Fruit fly (Drosophila melanogaster) whole organism, embryonic: ENCODE data around the gene CG15362.
A peak's percentile ranks its signal among the peaks of the same experiment; 100 is the strongest.

Source experiments
- ATbp ChIP-seq: fragments of 200-800 bp; sonication (Bioruptor generic); optimal IDR thresholded peaks from 2 replicates; lab custom pipeline; 2017; ENCODE audit warnings: missing biosample characterization, mild to moderate bottlenecking, missing genetic modification characterization, missing genetic modification reagents
- B-H1 ChIP-seq: fragments of 200-800 bp; sonication (Bioruptor generic); IDR thresholded peaks from 3 replicates; pipeline ENCODE4 v1.3.6; 2022; ENCODE audit warnings: missing biosample characterization, missing genetic modification characterization
- B-H2 ChIP-seq: fragments of 200-800 bp; sonication (Bioruptor generic); optimal IDR thresholded peaks from 2 replicates; lab custom pipeline; 2018; ENCODE audit warnings: missing biosample characterization, mild to moderate bottlenecking, missing genetic modification characterization
- Bdp1 ChIP-seq: fragments of 200-800 bp; sonication (Bioruptor generic); optimal IDR thresholded peaks from 3 replicates; lab custom pipeline; 2016; ENCODE audit warnings: missing biosample characterization, missing genetic modification characterization
- Bgb ChIP-seq: fragments of 200-800 bp; sonication (Bioruptor generic); IDR thresholded peaks from 2 replicates; pipeline ENCODE4 v1.3.6; 2022; ENCODE audit warnings: missing biosample characterization, missing genetic modification characterization; ENCODE audit not compliant: partially characterized antibody
- CG14014 ChIP-seq: fragments of 200-800 bp; sonication (Bioruptor generic); IDR thresholded peaks from 2 replicates; pipeline ENCODE4 v1.3.6; 2022; ENCODE audit warnings: missing biosample characterization, missing genetic modification characterization
- CG14860 ChIP-seq: fragments of 200-800 bp; sonication (Bioruptor generic); IDR thresholded peaks from 3 replicates; pipeline ENCODE4 v1.3.6; 2022; ENCODE audit warnings: missing biosample characterization, missing genetic modification characterization; ENCODE audit not compliant: partially characterized antibody
- CG16813 ChIP-seq: fragments of 200-800 bp; sonication (Bioruptor generic); IDR thresholded peaks from 3 replicates; pipeline ENCODE4 v1.3.6; 2022; ENCODE audit warnings: missing biosample characterization, missing genetic modification characterization; ENCODE audit not compliant: partially characterized antibody
- CG31441 ChIP-seq: fragments of 200-800 bp; sonication (Bioruptor generic); IDR thresholded peaks from 2 replicates; pipeline ENCODE4 v1.3.6; 2022; ENCODE audit warnings: missing biosample characterization, missing genetic modification characterization
- CG34224 ChIP-seq: fragments of 200-800 bp; sonication (Bioruptor generic); IDR thresholded peaks from 3 replicates; pipeline ENCODE4 v1.3.6; 2022; ENCODE audit warnings: missing biosample characterization, missing genetic modification characterization; ENCODE audit not compliant: partially characterized antibody
- CG6791 ChIP-seq: fragments of 200-800 bp; sonication (Bioruptor generic); IDR thresholded peaks from 3 replicates; pipeline ENCODE4 v1.3.6; 2022; ENCODE audit warnings: missing biosample characterization, missing genetic modification characterization; ENCODE audit not compliant: partially characterized antibody
- CG7786 ChIP-seq: fragments of 200-800 bp; sonication (Bioruptor generic); optimal IDR thresholded peaks from 2 replicates; lab custom pipeline; 2016; ENCODE audit warnings: missing biosample characterization, missing genetic modification characterization
- CG8089 ChIP-seq: fragments of 200-800 bp; sonication (Bioruptor generic); optimal IDR thresholded peaks from 3 replicates; lab custom pipeline; 2016; ENCODE audit warnings: missing biosample characterization, missing genetic modification characterization
- CG8388 ChIP-seq: fragments of 200-800 bp; sonication (Bioruptor generic); optimal IDR thresholded peaks from 2 replicates; lab custom pipeline; 2019; ENCODE audit warnings: missing biosample characterization, mild to moderate bottlenecking, missing genetic modification characterization, moderate library complexity
- CoRest ChIP-seq: fragments of 200-800 bp; sonication (Bioruptor generic); optimal IDR thresholded peaks from 3 replicates; lab custom pipeline; 2018; ENCODE audit warnings: missing biosample characterization, mild to moderate bottlenecking, missing genetic modification characterization, moderate library complexity
- CrebB ChIP-seq: fragments of 200-800 bp; sonication (Bioruptor generic); optimal IDR thresholded peaks from 3 replicates; lab custom pipeline; 2018; ENCODE audit warnings: missing biosample characterization, mild to moderate bottlenecking, missing genetic modification characterization
- HLH4C ChIP-seq: fragments of 200-800 bp; sonication (Bioruptor generic); IDR thresholded peaks from 3 replicates; pipeline ENCODE4 v1.3.6; 2022; ENCODE audit warnings: missing biosample characterization, missing genetic modification characterization; ENCODE audit not compliant: partially characterized antibody
- Opbp ChIP-seq: fragments of 200-800 bp; sonication (Bioruptor generic); IDR thresholded peaks from 3 replicates; pipeline ENCODE4 v1.3.6; 2022; ENCODE audit warnings: missing biosample characterization, missing genetic modification characterization; ENCODE audit not compliant: partially characterized antibody
- Poxn ChIP-seq: fragments of 200-800 bp; sonication (Bioruptor generic); IDR thresholded peaks from 2 replicates; pipeline ENCODE4 v1.3.6; 2022; ENCODE audit warnings: missing biosample characterization, missing genetic modification characterization
- Rx ChIP-seq: fragments of 200-800 bp; sonication (Bioruptor generic); IDR thresholded peaks from 2 replicates; pipeline ENCODE4 v1.3.6; 2022; ENCODE audit warnings: missing biosample characterization, missing genetic modification characterization
- TFAM ChIP-seq: fragments of 200-800 bp; sonication (Bioruptor generic); optimal IDR thresholded peaks from 2 replicates; lab custom pipeline; 2017; ENCODE audit warnings: missing biosample characterization, missing genetic modification characterization, inconsistent platforms
- amos ChIP-seq: fragments of 200-800 bp; sonication (Bioruptor generic); IDR thresholded peaks from 2 replicates; pipeline ENCODE4 v1.3.6; 2022; ENCODE audit warnings: missing biosample characterization, missing genetic modification characterization; ENCODE audit not compliant: partially characterized antibody
- bbx ChIP-seq: fragments of 200-800 bp; sonication (Bioruptor generic); IDR thresholded peaks from 2 replicates; pipeline ENCODE4 v1.3.6; 2022; ENCODE audit warnings: missing biosample characterization, missing genetic modification characterization; ENCODE audit not compliant: partially characterized antibody
- chinmo ChIP-seq: fragments of 200-800 bp; sonication (Bioruptor generic); IDR thresholded peaks from 4 replicates; pipeline ENCODE4 v1.3.6; 2022; ENCODE audit warnings: missing biosample characterization, missing genetic modification characterization; ENCODE audit not compliant: partially characterized antibody
- exex ChIP-seq: fragments of 200-800 bp; sonication (Bioruptor generic); optimal IDR thresholded peaks from 4 replicates; lab custom pipeline; 2018; ENCODE audit warnings: missing biosample characterization, mild to moderate bottlenecking, missing genetic modification characterization, moderate library complexity
- eyg ChIP-seq: fragments of 200-800 bp; sonication (Bioruptor generic); optimal IDR thresholded peaks from 3 replicates; lab custom pipeline; 2016; ENCODE audit warnings: missing biosample characterization, missing genetic modification characterization
- ftz-f1 ChIP-seq: fragments of 200-800 bp; sonication (Bioruptor generic); optimal IDR thresholded peaks from 2 replicates; lab custom pipeline; 2016; ENCODE audit warnings: missing biosample characterization, missing genetic modification characterization
- hbn ChIP-seq: fragments of 200-800 bp; sonication (Bioruptor generic); IDR thresholded peaks from 2 replicates; pipeline ENCODE4 v1.3.6; 2022; ENCODE audit warnings: missing biosample characterization, missing genetic modification characterization; ENCODE audit not compliant: partially characterized antibody
- ind ChIP-seq: fragments of 200-800 bp; sonication (Bioruptor generic); optimal IDR thresholded peaks from 3 replicates; lab custom pipeline; 2016; ENCODE audit warnings: missing biosample characterization, missing genetic modification characterization
- ken ChIP-seq: fragments of 200-800 bp; sonication (Bioruptor generic); IDR thresholded peaks from 3 replicates; pipeline ENCODE4 v1.3.6; 2022; ENCODE audit warnings: missing biosample characterization, missing genetic modification characterization
- knrl ChIP-seq: fragments of 200-800 bp; sonication (Bioruptor generic); IDR thresholded peaks from 3 replicates; pipeline ENCODE4 v1.3.6; 2022; ENCODE audit warnings: missing biosample characterization, missing genetic modification characterization; ENCODE audit not compliant: partially characterized antibody
- mld ChIP-seq: fragments of 200-800 bp; sonication (Bioruptor generic); IDR thresholded peaks from 3 replicates; pipeline ENCODE4 v1.3.6; 2022; ENCODE audit warnings: missing biosample characterization, missing genetic modification characterization; ENCODE audit not compliant: partially characterized antibody
- repo ChIP-seq: fragments of 200-800 bp; sonication (Bioruptor generic); optimal IDR thresholded peaks from 2 replicates; lab custom pipeline; 2016; ENCODE audit warnings: missing biosample characterization, missing genetic modification characterization
- sc ChIP-seq, 3 experiments: fragments of >200 bp in 2 of 3; fragments of 200-800 bp in 1 of 3; sonication (Bioruptor generic) in 1 of 3; optimal IDR thresholded peaks; 2 replicates in 2 of 3; 3 replicates in 1 of 3; lab custom pipeline; 2017; ENCODE audit warnings: mild to moderate bottlenecking in 1 of 3, missing biosample characterization in 1 of 3, missing genetic modification characterization in 1 of 3, missing genetic modification reagents in 1 of 3
- sens ChIP-seq: fragments of 200-800 bp; sonication (Bioruptor generic); peaks from one replicate; lab custom pipeline; 2016; ENCODE audit warnings: missing biosample characterization, missing genetic modification characterization
- vnd ChIP-seq: fragments of 200-800 bp; sonication (Bioruptor generic); IDR thresholded peaks from 3 replicates; pipeline ENCODE4 v1.3.6; 2022; ENCODE audit warnings: missing biosample characterization, missing genetic modification characterization; ENCODE audit not compliant: partially characterized antibody
- vvl ChIP-seq: fragments of 200-800 bp; sonication (Bioruptor generic); IDR thresholded peaks from 2 replicates; pipeline ENCODE4 v1.3.6; 2022; ENCODE audit warnings: missing biosample characterization, missing genetic modification characterization
- z ChIP-seq: fragments of 200-800 bp; sonication (Bioruptor generic); IDR thresholded peaks from 3 replicates; pipeline ENCODE4 v1.3.6; 2022; ENCODE audit warnings: missing biosample characterization, missing genetic modification characterization
- zen ChIP-seq: fragments of 200-800 bp; sonication (Bioruptor generic); optimal IDR thresholded peaks from 3 replicates; lab custom pipeline; 2018; ENCODE audit warnings: missing biosample characterization, mild to moderate bottlenecking, missing genetic modification characterization, moderate library complexity

Gene CG15362

dm6 chr2L:1938004-1938403 lies 43.0 kb upstream of the CG15362 start (continued):
- TF ChIP-seq CG6791 (GFP tag; lab: Robert Waterston, UW), result peak; percentile 82
- peak; percentile 56; the same call in 2 of the 3 replicates for TF ChIP-seq vnd (GFP tag; lab: Robert Waterston, UW)
- no peak for TF ChIP-seq Poxn (GFP tag; lab: Robert Waterston, UW)
- TF ChIP-seq CG14014 (GFP tag; lab: Robert Waterston, UW), result no peak
- peak; percentile 84 for TF ChIP-seq Opbp
- peak; percentile 53 for TF ChIP-seq CG34224 (GFP tag; lab: Robert Waterston, UW)
- no peak for TF ChIP-seq CrebB (tag; lab: Kevin White, UChicago)
- TF ChIP-seq amos, result peak; percentile 75
- TF ChIP-seq B-H1 (GFP tag; lab: Robert Waterston, UW), result no peak
- TF ChIP-seq ken (GFP tag; lab: Robert Waterston, UW), result no peak
- TF ChIP-seq CG16813 (GFP tag; lab: Robert Waterston, UW), result peak; percentile 82
- TF ChIP-seq eyg, result no peak
- TF ChIP-seq ind (GFP tag; lab: Kevin White, UChicago), result no peak
- TF ChIP-seq zen (tag; lab: Kevin White, UChicago), result no peak
- no peak for TF ChIP-seq exex (tag; lab: Kevin White, UChicago)
- TF ChIP-seq Bdp1 (GFP tag; lab: Kevin White, UChicago), result peak; percentile 97
- TF ChIP-seq repo (GFP tag; lab: Kevin White, UChicago), result no peak
- TF ChIP-seq mld, result peak; percentile 69; the same call in 2 of the 3 replicates
- peak; percentile 67 for TF ChIP-seq bbx
- TF ChIP-seq sens (GFP tag; lab: Kevin White, UChicago), result peak; percentile 56
- no peak for TF ChIP-seq Rx (GFP tag; lab: Robert Waterston, UW)
- peak; percentile 72; the same call in 2 of the 4 replicates for TF ChIP-seq chinmo (GFP tag; lab: Robert Waterston, UW)
- peak; percentile 97 for TF ChIP-seq z (GFP tag; lab: Robert Waterston, UW)
- TF ChIP-seq HLH4C (GFP tag; lab: Robert Waterston, UW), result peak; percentile 43; the same call in 2 of the 3 replicates
- no peak for TF ChIP-seq sc (optimal IDR thresholded peaks at IDR 0.05; lab: Kevin White, UChicago)
- no peak for TF ChIP-seq sc (GFP tag; optimal IDR thresholded peaks at IDR 0.05; lab: Kevin White, UChicago)
- peak; percentile 26; the same call in 1 of the 2 replicates for TF ChIP-seq hbn (GFP tag; lab: Robert Waterston, UW)
- TF ChIP-seq CoRest (tag; lab: Kevin White, UChicago), result no peak
- TF ChIP-seq ATbp, result no peak
- TF ChIP-seq CG14860 (GFP tag; lab: Robert Waterston, UW), result peak; percentile 42; the same call in 1 of the 3 replicates
- peak; percentile 50; the same call in 2 of the 3 replicates for TF ChIP-seq knrl
- no peak for TF ChIP-seq CG7786 (GFP tag; lab: Kevin White, UChicago)
- TF ChIP-seq vvl (GFP tag; lab: Robert Waterston, UW), result no peak
- peak; percentile 74 for TF ChIP-seq Bgb (GFP tag; lab: Robert Waterston, UW)
- TF ChIP-seq ftz-f1 (GFP tag; lab: Kevin White, UChicago), result no peak
- TF ChIP-seq CG8089 (GFP tag; lab: Kevin White, UChicago), result no peak
- TF ChIP-seq CG31441 (GFP tag; lab: Robert Waterston, UW), result no peak
- no peak for TF ChIP-seq B-H2 (GFP tag; lab: Kevin White, UChicago)
- no peak for TF ChIP-seq TFAM
- TF ChIP-seq CG8388, result no peak
